Fruit fly (Drosophila melanogaster) S2 (cell line): ENCODE results near the gene CG9391.

Source experiments
- CG8478 ChIP-seq: fragments of >200 bp; optimal IDR thresholded peaks from 2 replicates; lab custom pipeline; 2018
- CTCF ChIP-seq, 2 experiments: fragments of >200 bp; optimal IDR thresholded peaks; 2 replicates each; lab custom pipeline; 2018

DNA sequence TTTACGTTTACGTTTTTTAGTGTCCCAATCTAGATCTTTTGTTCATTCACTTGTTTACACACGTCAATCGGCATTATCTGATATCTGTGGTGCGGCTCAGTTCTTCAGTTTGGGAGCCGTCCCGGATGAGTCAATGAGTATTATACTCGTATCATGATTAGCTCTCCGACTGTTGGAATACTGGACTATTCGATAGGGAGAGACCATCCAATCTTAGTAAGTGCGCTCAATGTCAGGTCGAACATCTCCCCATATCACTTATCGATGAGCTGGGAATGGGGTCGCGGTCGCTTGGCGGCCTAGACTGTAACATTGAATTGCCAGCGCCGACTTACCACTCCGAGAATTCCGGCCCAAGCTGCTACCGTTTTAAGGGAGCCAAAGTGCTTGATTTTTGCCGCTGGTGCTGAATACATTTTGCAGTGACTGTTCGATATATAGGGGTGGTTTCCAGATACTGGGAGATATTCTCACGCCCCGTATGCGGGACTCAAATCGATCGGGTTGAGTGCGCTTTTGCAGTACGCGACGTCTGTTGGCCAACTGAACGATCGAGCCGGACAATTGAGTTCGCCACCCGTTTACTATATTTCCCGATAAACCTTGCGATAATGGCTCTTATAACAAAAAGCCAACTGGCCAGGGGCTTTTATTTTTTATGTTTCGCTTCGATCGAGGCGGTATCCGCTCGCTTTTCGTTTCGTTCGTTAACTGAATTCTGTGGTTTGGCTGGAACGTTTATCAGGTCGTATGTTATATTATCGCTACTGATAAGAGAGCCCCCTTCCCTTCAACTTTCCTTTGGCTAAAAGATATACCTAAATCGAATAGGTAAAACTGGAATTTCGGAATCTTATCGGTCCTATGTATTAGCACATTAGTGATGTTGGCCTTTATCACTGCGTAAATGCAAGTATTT, 16.8 kb upstream of the CG9391 start:
- TF ChIP-seq CG8478 (lab: Kevin White, UChicago) (no peak), CTCF (optimal IDR thresholded peaks at IDR 0.05; lab: Kevin White, UChicago) (no peak)
